Worm (Caenorhabditis elegans) whole organism, young adult: ENCODE measurements around the gene cox-10.

Experiments
- B0019.2 ChIP-seq: fragments of 200-800 bp; sonication (Bioruptor generic); conservative IDR thresholded peaks from 2 replicates; pipeline ENCODE4 v1.3.6; 2022; ENCODE audit warnings: missing genetic modification reagents, missing genetic modification characterization, missing compliant biosample characterization
- B0261.1 ChIP-seq: sonication (generic microtip); optimal IDR thresholded peaks from 2 replicates; lab custom pipeline; 2016; ENCODE audit warnings: mild to moderate bottlenecking, missing genetic modification characterization, moderate library complexity, missing compliant biosample characterization
- F10E7.11 ChIP-seq: sonication (generic microtip); optimal IDR thresholded peaks from 2 replicates; lab custom pipeline; 2017; ENCODE audit warnings: mild to moderate bottlenecking, missing genetic modification characterization, moderate library complexity, missing compliant biosample characterization
- F22D6.2 ChIP-seq: sonication (generic microtip); optimal IDR thresholded peaks from 2 replicates; lab custom pipeline; 2016; ENCODE audit warnings: mild to moderate bottlenecking, missing genetic modification characterization, missing compliant biosample characterization
- F57C9.4 ChIP-seq: sonication (generic microtip); optimal IDR thresholded peaks from 2 replicates; lab custom pipeline; 2017; ENCODE audit warnings: mild to moderate bottlenecking, missing genetic modification characterization, missing compliant biosample characterization
- K11D2.4 ChIP-seq: fragments of 200-800 bp; sonication (Bioruptor generic); IDR thresholded peaks from 2 replicates; pipeline ENCODE4 v1.3.6; 2022; ENCODE audit warnings: missing genetic modification reagents, missing genetic modification characterization, missing compliant biosample characterization
- K12H6.12 ChIP-seq: fragments of 200-800 bp; sonication (Bioruptor generic); optimal IDR thresholded peaks from 2 replicates; lab custom pipeline; 2018; ENCODE audit warnings: mild to moderate bottlenecking, missing genetic modification characterization, missing compliant biosample characterization
- Y67H2A.10 ChIP-seq: fragments of 200-800 bp; sonication (Bioruptor generic); conservative IDR thresholded peaks from 2 replicates; pipeline ENCODE4 v1.3.6; 2022; ENCODE audit warnings: missing genetic modification reagents, missing genetic modification characterization, missing compliant biosample characterization
- akir-1 ChIP-seq: fragments of 200-800 bp; sonication (Bioruptor generic); optimal IDR thresholded peaks from 2 replicates; lab custom pipeline; 2018; ENCODE audit warnings: mild to moderate bottlenecking, missing genetic modification characterization, moderate library complexity, missing compliant biosample characterization
- ama-1 ChIP-seq, 3 experiments: fragments of 150-350 bp in 1 of 3; sonication (generic microtip) in 2 of 3; optimal IDR thresholded peaks; 2 replicates each; lab custom pipeline; 2014 to 2018; ENCODE audit warnings: missing biosample characterization in 2 of 3, missing genetic modification characterization in 2 of 3, missing genetic modification reagents in 2 of 3
- attf-5 ChIP-seq: fragments of 200-800 bp; sonication (Bioruptor generic); optimal IDR thresholded peaks from 2 replicates; lab custom pipeline; 2018; ENCODE audit warnings: mild to moderate bottlenecking, missing genetic modification characterization, missing compliant biosample characterization
- attf-6 ChIP-seq: fragments of 200-800 bp; sonication (Bioruptor generic); IDR thresholded peaks from 2 replicates; pipeline ENCODE4 v1.3.6; 2022; ENCODE audit warnings: missing genetic modification reagents, missing genetic modification characterization, missing compliant biosample characterization
- bed-1 ChIP-seq: fragments of 200-800 bp; sonication (Bioruptor generic); IDR thresholded peaks from 2 replicates; pipeline ENCODE4 v1.3.6; 2022; ENCODE audit warnings: missing genetic modification reagents, missing genetic modification characterization, missing compliant biosample characterization
- ceh-100 ChIP-seq: fragments of 200-800 bp; sonication (Bioruptor generic); IDR thresholded peaks from 2 replicates; pipeline ENCODE4 v1.3.6; 2022; ENCODE audit warnings: missing genetic modification reagents, missing genetic modification characterization, missing compliant biosample characterization
- ceh-27 ChIP-seq: fragments of 200-800 bp; sonication (Bioruptor generic); optimal IDR thresholded peaks from 2 replicates; lab custom pipeline; 2018; ENCODE audit warnings: mild to moderate bottlenecking, missing genetic modification characterization, moderate library complexity, missing compliant biosample characterization
- dox-1 ChIP-seq: fragments of 200-800 bp; sonication (Bioruptor generic); IDR thresholded peaks from 2 replicates; pipeline ENCODE4 v1.3.6; 2022; ENCODE audit warnings: missing genetic modification reagents, missing genetic modification characterization, missing compliant biosample characterization
- ets-4 ChIP-seq: fragments of 200-800 bp; sonication (Bioruptor generic); optimal IDR thresholded peaks from 2 replicates; lab custom pipeline; 2018; ENCODE audit warnings: mild to moderate bottlenecking, missing genetic modification characterization, missing compliant biosample characterization
- gei-17 ChIP-seq: fragments of 200-800 bp; sonication (Bioruptor generic); optimal IDR thresholded peaks from 2 replicates; lab custom pipeline; 2018; ENCODE audit warnings: mild to moderate bottlenecking, missing genetic modification characterization, missing compliant biosample characterization
- hrde-1 ChIP-seq: sonication (generic microtip); optimal IDR thresholded peaks from 2 replicates; lab custom pipeline; 2016; ENCODE audit warnings: missing genetic modification characterization, mild to moderate bottlenecking, missing compliant biosample characterization, moderate library complexity, missing genotype, missing genetic modification reagents, borderline replicate concordance
- hsf-1 ChIP-seq: fragments of 200-800 bp; sonication (Bioruptor generic); IDR thresholded peaks from 2 replicates; pipeline ENCODE4 v1.3.6; 2022; ENCODE audit warnings: missing genetic modification reagents, missing genetic modification characterization, missing compliant biosample characterization
- lin-26 ChIP-seq: fragments of 200-800 bp; sonication (Bioruptor generic); IDR thresholded peaks from 2 replicates; pipeline ENCODE4 v1.3.6; 2022; ENCODE audit warnings: missing genetic modification reagents, missing genetic modification characterization, missing compliant biosample characterization
- lin-35 ChIP-seq, 3 experiments: fragments of 150-350 bp in 2 of 3; sonication (generic microtip) in 1 of 3; optimal IDR thresholded peaks; 2 replicates each; lab custom pipeline; 2014 to 2018; ENCODE audit warnings: missing biosample characterization in 3 of 3, missing genetic modification characterization in 3 of 3, missing genetic modification reagents in 3 of 3
- lin-54 ChIP-seq: fragments of 200-800 bp; sonication (Bioruptor generic); optimal IDR thresholded peaks from 2 replicates; lab custom pipeline; 2018; ENCODE audit warnings: mild to moderate bottlenecking, missing genetic modification characterization, missing compliant biosample characterization
- madf-6 ChIP-seq: fragments of 200-800 bp; sonication (Bioruptor generic); IDR thresholded peaks from 2 replicates; pipeline ENCODE4 v1.3.6; 2022; ENCODE audit warnings: missing genetic modification reagents, missing genetic modification characterization, missing compliant biosample characterization
- mcd-1 ChIP-seq: fragments of 200-800 bp; sonication (Bioruptor generic); IDR thresholded peaks from 2 replicates; pipeline ENCODE4 v1.3.6; 2022; ENCODE audit warnings: missing genetic modification reagents, missing genetic modification characterization, missing compliant biosample characterization
- mes-4 ChIP-seq: sonication (generic microtip); optimal IDR thresholded peaks from 2 replicates; lab custom pipeline; 2016; ENCODE audit warnings: missing genotype, missing genetic modification characterization, missing compliant biosample characterization
- nfyb-1 ChIP-seq: fragments of 200-800 bp; sonication (Bioruptor generic); IDR thresholded peaks from 2 replicates; pipeline ENCODE4 v1.3.6; 2022; ENCODE audit warnings: missing genetic modification reagents, missing genetic modification characterization, missing compliant biosample characterization
- nhr-27 ChIP-seq: fragments of 200-800 bp; sonication (Bioruptor generic); optimal IDR thresholded peaks from 2 replicates; lab custom pipeline; 2018; ENCODE audit warnings: mild to moderate bottlenecking, missing genetic modification characterization, moderate library complexity, missing compliant biosample characterization
- nhr-90 ChIP-seq: sonication (generic microtip); optimal IDR thresholded peaks from 2 replicates; lab custom pipeline; 2016; ENCODE audit warnings: missing genotype, mild to moderate bottlenecking, missing genetic modification characterization, missing compliant biosample characterization
- pbrm-1 ChIP-seq: fragments of 200-800 bp; sonication (Bioruptor generic); IDR thresholded peaks from 2 replicates; pipeline ENCODE4 v1.3.6; 2022; ENCODE audit warnings: missing genetic modification reagents, missing genetic modification characterization, missing compliant biosample characterization
- repo-1 ChIP-seq: sonication (generic microtip); optimal IDR thresholded peaks from 2 replicates; lab custom pipeline; 2017; ENCODE audit warnings: mild to moderate bottlenecking, missing genetic modification characterization, missing compliant biosample characterization
- rpc-1 ChIP-seq, 2 experiments: fragments of 150-350 bp in 1 of 2; sonication (generic microtip) in 1 of 2; optimal IDR thresholded peaks; 2 replicates each; lab custom pipeline; 2014 to 2018; ENCODE audit warnings: missing biosample characterization in 1 of 2, missing genetic modification characterization in 1 of 2, missing genetic modification reagents in 1 of 2, missing genotype in 1 of 2
- snpc-1.1 ChIP-seq: sonication (generic microtip); optimal IDR thresholded peaks from 2 replicates; lab custom pipeline; 2017; ENCODE audit warnings: missing genetic modification characterization, mild to moderate bottlenecking, missing compliant biosample characterization, antibody characterized with exemption, moderate library complexity, missing genotype, missing genetic modification reagents; ENCODE audit not compliant: insufficient read depth
- snpc-4 ChIP-seq, 5 experiments: fragments of 150-350 bp in 1 of 5; sonication (generic microtip) in 4 of 5; optimal IDR thresholded peaks; 2 replicates each; lab custom pipeline; 2014 to 2018; ENCODE audit warnings: missing genetic modification characterization in 5 of 5, missing biosample characterization in 3 of 5, antibody characterized with exemption in 2 of 5, mild to moderate bottlenecking in 2 of 5, missing compliant biosample characterization in 2 of 5, missing genotype in 2 of 5, moderate library complexity in 2 of 5, missing genetic modification reagents in 1 of 5
- tbp1 ChIP-seq: fragments of 200-800 bp; sonication (Bioruptor generic); optimal IDR thresholded peaks from 2 replicates; lab custom pipeline; 2018; ENCODE audit warnings: mild to moderate bottlenecking, missing genetic modification characterization, missing compliant biosample characterization
- xnd-1 ChIP-seq: sonication (generic microtip); optimal IDR thresholded peaks from 2 replicates; lab custom pipeline; 2016; ENCODE audit warnings: missing genotype, missing genetic modification reagents, missing genetic modification characterization, missing compliant biosample characterization

cox-10 gene

DNA sequence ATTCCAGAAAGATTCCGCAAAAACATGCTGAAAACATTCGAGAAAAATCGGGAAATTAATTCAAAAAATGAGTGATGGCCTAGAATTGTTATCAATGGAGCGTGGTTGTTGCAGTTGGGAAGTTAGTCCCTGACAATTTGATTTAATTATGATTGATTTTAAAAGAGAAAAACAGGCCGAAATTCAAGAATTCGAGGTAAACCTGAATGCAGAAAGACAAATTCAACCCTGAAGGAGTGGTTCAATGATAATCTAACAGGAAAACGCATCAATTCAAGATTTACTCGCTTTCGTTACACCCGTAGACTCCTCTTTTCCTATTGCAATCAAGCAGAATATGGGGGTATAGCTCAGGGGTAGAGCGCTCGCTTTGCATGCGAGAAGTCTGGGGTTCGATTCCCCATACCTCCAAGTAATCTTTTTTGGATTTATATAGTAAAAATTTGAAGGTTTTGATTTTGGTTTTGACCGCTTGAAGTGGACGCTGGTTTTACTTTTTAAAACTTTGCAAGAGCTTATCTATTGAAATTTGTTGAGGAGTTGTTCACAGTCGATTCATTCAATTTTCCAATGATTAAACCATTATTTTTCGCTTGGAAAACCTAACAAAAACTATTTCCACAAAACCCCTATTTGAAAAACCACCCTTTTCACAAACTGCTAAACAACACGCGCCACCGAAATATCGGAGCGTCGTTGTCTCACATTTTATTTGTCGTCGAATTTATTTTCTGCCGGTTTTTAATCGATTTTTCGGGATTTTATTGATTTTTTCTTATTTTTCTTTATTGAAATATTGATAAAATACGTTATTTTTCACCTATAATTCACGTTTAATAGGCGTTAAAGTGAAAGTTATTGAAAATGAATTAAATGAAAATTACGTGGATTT lies 1.5 kb upstream of the cox-10 start (continued):
- peak; percentile 97 for TF ChIP-seq hsf-1 (GFP tag; lab: Robert Waterston, UW)
- peak; percentile 89 for TF ChIP-seq lin-54 (GFP tag; lab: Kevin White, UChicago)
- peak; percentile 86 for TF ChIP-seq attf-5 (GFP tag; lab: Kevin White, UChicago)
- peak; percentile 77 for TF ChIP-seq rpc-1 (optimal IDR thresholded peaks at IDR 0.05; lab: Kevin White, UChicago)
- peak; percentile 95 for TF ChIP-seq rpc-1 (tag; optimal IDR thresholded peaks at IDR 0.05; lab: Kevin White, UChicago)
- no peak for TF ChIP-seq ets-4
- TF ChIP-seq lin-26 (GFP tag; lab: Robert Waterston, UW) = peak; percentile 92
- peak; percentile 80 for TF ChIP-seq B0261.1 (tag; lab: Kevin White, UChicago)
- TF ChIP-seq pbrm-1 = peak; percentile 63
- no peak for TF ChIP-seq F10E7.11
- TF ChIP-seq nhr-27 (tag; lab: Kevin White, UChicago) = peak; percentile 63
- peak; percentile 21 for TF ChIP-seq snpc-1.1 (tag; lab: Kevin White, UChicago)
- peak; percentile 97 for TF ChIP-seq mcd-1
- peak; percentile 32 for TF ChIP-seq gei-17 (GFP tag; lab: Kevin White, UChicago)
- TF ChIP-seq nhr-90 (tag; lab: Kevin White, UChicago) = peak; percentile 76
- peak in 1 of 3 experiments; percentile 38 for TF ChIP-seq lin-35 (GFP tag; optimal IDR thresholded peaks at IDR 0.05; lab: Kevin White, UChicago)
- TF ChIP-seq madf-6 = peak; percentile 71
- TF ChIP-seq mes-4 (tag; lab: Kevin White, UChicago) = peak; percentile 75
- 0 out of 2 replicates have a peak, but pooled peaks have one; percentile 28 for TF ChIP-seq attf-6 (GFP tag; lab: Robert Waterston, UW)
- no peak for TF ChIP-seq snpc-4 (GFP tag; optimal IDR thresholded peaks at IDR 0.05; lab: Kevin White, UChicago)
- peak in 3 of 4 experiments; percentile 39 to 63 (median 54) for TF ChIP-seq snpc-4 (tag; optimal IDR thresholded peaks at IDR 0.05; lab: Kevin White, UChicago)
- no peak for TF ChIP-seq F57C9.4 (tag; lab: Kevin White, UChicago)
- no peak for TF ChIP-seq xnd-1 (tag; lab: Kevin White, UChicago)
- no peak for TF ChIP-seq akir-1
- peak; percentile 91 for TF ChIP-seq ceh-27 (GFP tag; lab: Kevin White, UChicago)
- TF ChIP-seq bed-1 (GFP tag; lab: Robert Waterston, UW) = no peak
- peak; percentile 52 for TF ChIP-seq hrde-1
- peak; percentile 85 for TF ChIP-seq nfyb-1 (GFP tag; lab: Robert Waterston, UW)
- TF ChIP-seq K11D2.4 (GFP tag; lab: Robert Waterston, UW) = peak; percentile 53
- TF ChIP-seq tbp1 (GFP tag; lab: Kevin White, UChicago) = peak; percentile 92
- peak; percentile 12 for TF ChIP-seq repo-1 (tag; lab: Kevin White, UChicago)
- TF ChIP-seq dox-1 (GFP tag; lab: Robert Waterston, UW) = peak; percentile 87
- TF ChIP-seq ama-1 (optimal IDR thresholded peaks at IDR 0.05; lab: Kevin White, UChicago) = no peak
- TF ChIP-seq ama-1 (GFP tag; optimal IDR thresholded peaks at IDR 0.05; lab: Kevin White, UChicago) = peak in 1 of 2 experiments; percentile 53
- peak; percentile 72 for TF ChIP-seq K12H6.12 (tag; lab: Kevin White, UChicago)
- peak; percentile 55 for TF ChIP-seq ceh-100
- TF ChIP-seq B0019.2 (GFP tag; lab: Robert Waterston, UW) = no peak; the same call in 1 of the 2 replicates
- TF ChIP-seq F22D6.2 (tag; lab: Kevin White, UChicago) = peak; percentile 26
- TF ChIP-seq Y67H2A.10 (GFP tag; lab: Robert Waterston, UW) = no peak; the same call in 1 of the 2 replicates
